Fruit fly (Drosophila melanogaster) whole organism, embryonic: ENCODE results near the gene Hand.
A peak's percentile ranks its signal among the peaks of the same experiment; 100 is the strongest.

ENCODE experiments used
- Awh ChIP-seq: fragments of 200-800 bp; sonication (Bioruptor generic); IDR thresholded peaks from 2 replicates; pipeline ENCODE4, ENCODE4 v1.3.6; 2022; ENCODE audit warnings: missing biosample characterization, missing genetic modification characterization
- Bteb2 ChIP-seq: fragments of 200-800 bp; sonication (Bioruptor generic); optimal IDR thresholded peaks from 2 replicates; lab custom pipeline; 2016; ENCODE audit warnings: missing biosample characterization, missing genetic modification characterization
- CG10209 ChIP-seq: fragments of 200-800 bp; sonication (Bioruptor generic); optimal IDR thresholded peaks from 3 replicates; lab custom pipeline; 2017; ENCODE audit warnings: missing biosample characterization, mild to moderate bottlenecking, missing genetic modification characterization, missing genetic modification reagents
- CG10366 ChIP-seq: fragments of 200-800 bp; sonication (Bioruptor generic); IDR thresholded peaks from 2 replicates; pipeline ENCODE4 v1.3.6; 2022; ENCODE audit warnings: missing biosample characterization, missing genetic modification characterization
- CG12744 ChIP-seq: fragments of 200-800 bp; sonication (Bioruptor generic); optimal IDR thresholded peaks from 2 replicates; lab custom pipeline; 2016; ENCODE audit warnings: missing biosample characterization, missing genetic modification characterization
- CG13624 ChIP-seq: fragments of 200-800 bp; sonication (Bioruptor generic); optimal IDR thresholded peaks from 2 replicates; lab custom pipeline; 2016; ENCODE audit warnings: missing biosample characterization, missing genetic modification characterization
- CG14441 ChIP-seq: fragments of 200-800 bp; sonication (Bioruptor generic); IDR thresholded peaks from 2 replicates; pipeline ENCODE4 v1.3.6; 2022; ENCODE audit warnings: missing biosample characterization, missing genetic modification characterization
- CG15269 ChIP-seq: fragments of 200-800 bp; sonication (Bioruptor generic); optimal IDR thresholded peaks from 2 replicates; lab custom pipeline; 2018; ENCODE audit warnings: missing biosample characterization, mild to moderate bottlenecking, missing genetic modification characterization, moderate library complexity
- CG15479 ChIP-seq: fragments of 200-800 bp; sonication (Bioruptor generic); optimal IDR thresholded peaks from 3 replicates; lab custom pipeline; 2019; ENCODE audit warnings: missing biosample characterization, mild to moderate bottlenecking, missing genetic modification characterization, moderate library complexity
- CG1602 ChIP-seq: fragments of 200-800 bp; sonication (Bioruptor generic); optimal IDR thresholded peaks from 3 replicates; lab custom pipeline; 2016; ENCODE audit warnings: missing biosample characterization, missing genetic modification characterization
- CG1647 ChIP-seq: fragments of 200-800 bp; sonication (Bioruptor generic); optimal IDR thresholded peaks from 3 replicates; lab custom pipeline; 2016; ENCODE audit warnings: missing biosample characterization, missing genetic modification characterization
- CG17328 ChIP-seq: fragments of 200-800 bp; sonication (Bioruptor generic); IDR thresholded peaks from 2 replicates; pipeline ENCODE4 v1.3.6; 2022; ENCODE audit warnings: missing biosample characterization, missing genetic modification characterization
- CG30020 ChIP-seq: fragments of 200-800 bp; optimal IDR thresholded peaks from 2 replicates; lab custom pipeline; 2019; ENCODE audit warnings: missing biosample characterization, mild to moderate bottlenecking, missing genetic modification characterization, moderate library complexity
- CG30431 ChIP-seq: fragments of 200-800 bp; sonication (Bioruptor generic); optimal IDR thresholded peaks from 2 replicates; lab custom pipeline; 2017; ENCODE audit warnings: missing biosample characterization, missing genetic modification characterization
- CG31365 ChIP-seq: fragments of 200-800 bp; sonication (Bioruptor generic); optimal IDR thresholded peaks from 2 replicates; lab custom pipeline; 2018; ENCODE audit warnings: missing biosample characterization, mild to moderate bottlenecking, missing genetic modification characterization
- CG33213 ChIP-seq: fragments of 200-800 bp; sonication (Bioruptor generic); optimal IDR thresholded peaks from 3 replicates; lab custom pipeline; 2016; ENCODE audit warnings: missing biosample characterization, missing genetic modification characterization
- CG4617 ChIP-seq: fragments of 200-800 bp; sonication (Bioruptor generic); optimal IDR thresholded peaks from 3 replicates; lab custom pipeline; 2016; ENCODE audit warnings: missing biosample characterization, missing genetic modification characterization, borderline replicate concordance
- CG6683 ChIP-seq: fragments of 200-800 bp; sonication (Bioruptor generic); optimal IDR thresholded peaks from 2 replicates; lab custom pipeline; 2017; ENCODE audit warnings: missing biosample characterization, mild to moderate bottlenecking, missing genetic modification characterization, missing genetic modification reagents
- CG8281 ChIP-seq: fragments of 200-800 bp; sonication (Bioruptor generic); optimal IDR thresholded peaks from 2 replicates; lab custom pipeline; 2018; ENCODE audit warnings: missing biosample characterization, mild to moderate bottlenecking, missing genetic modification characterization, moderate library complexity
- CG8924 ChIP-seq: fragments of 200-800 bp; optimal IDR thresholded peaks from 3 replicates; lab custom pipeline; 2019; ENCODE audit warnings: missing biosample characterization, mild to moderate bottlenecking, missing genetic modification characterization, moderate library complexity
- CG8944 ChIP-seq: fragments of 200-800 bp; sonication (Bioruptor generic); optimal IDR thresholded peaks from 3 replicates; lab custom pipeline; 2016; ENCODE audit warnings: missing biosample characterization, missing genetic modification characterization
- Chrac-16 ChIP-seq: fragments of 200-800 bp; sonication (Bioruptor generic); optimal IDR thresholded peaks from 3 replicates; lab custom pipeline; 2016; ENCODE audit warnings: missing biosample characterization, missing genetic modification characterization
- D19A ChIP-seq: fragments of 200-800 bp; optimal IDR thresholded peaks from 3 replicates; lab custom pipeline; 2019; ENCODE audit warnings: missing biosample characterization, mild to moderate bottlenecking, missing genetic modification characterization, moderate library complexity
- Dp ChIP-seq: fragments of 200-800 bp; sonication (Bioruptor generic); optimal IDR thresholded peaks from 2 replicates; lab custom pipeline; 2018; ENCODE audit warnings: missing biosample characterization, mild to moderate bottlenecking, missing genetic modification characterization, moderate library complexity
- Hr3 ChIP-seq: fragments of 200-800 bp; sonication (Bioruptor generic); optimal IDR thresholded peaks from 3 replicates; lab custom pipeline; 2016; ENCODE audit warnings: missing biosample characterization, missing genetic modification characterization
- Kr ChIP-seq: fragments of 200-800 bp; sonication (Bioruptor generic); optimal IDR thresholded peaks from 2 replicates; lab custom pipeline; 2017; ENCODE audit warnings: missing biosample characterization, mild to moderate bottlenecking, missing genetic modification characterization
- Myb ChIP-seq: fragments of 200-800 bp; sonication (Bioruptor generic); optimal IDR thresholded peaks from 2 replicates; lab custom pipeline; 2016; ENCODE audit warnings: missing biosample characterization, missing genetic modification characterization
- Stat92E ChIP-seq, 3 experiments: fragments of >200 bp in 2 of 3; fragments of 200-800 bp in 1 of 3; sonication (Bioruptor generic) in 1 of 3; optimal IDR thresholded peaks; 2 replicates each; lab custom pipeline; 2017 to 2019; ENCODE audit warnings: missing biosample characterization in 3 of 3, missing genetic modification characterization in 3 of 3, mild to moderate bottlenecking in 1 of 3, moderate library complexity in 1 of 3
- ac ChIP-seq: fragments of 200-800 bp; sonication (Bioruptor generic); optimal IDR thresholded peaks from 3 replicates; lab custom pipeline; 2017; ENCODE audit warnings: missing biosample characterization, mild to moderate bottlenecking, missing genetic modification characterization
- ato ChIP-seq: fragments of 200-800 bp; sonication (Bioruptor generic); IDR thresholded peaks from 2 replicates; pipeline ENCODE4 v1.3.6; 2022; ENCODE audit warnings: missing biosample characterization, missing genetic modification characterization; ENCODE audit not compliant: partially characterized antibody
- bowl ChIP-seq: fragments of 200-800 bp; sonication (Bioruptor generic); IDR thresholded peaks from 2 replicates; pipeline ENCODE4 v1.3.6; 2022; ENCODE audit warnings: missing biosample characterization, missing genetic modification characterization
- chm ChIP-seq: fragments of 200-800 bp; sonication (Bioruptor generic); IDR thresholded peaks from 2 replicates; pipeline ENCODE4 v1.3.6; 2022; ENCODE audit warnings: missing biosample characterization, missing genetic modification characterization
- crc ChIP-seq: fragments of 200-800 bp; sonication (Bioruptor generic); optimal IDR thresholded peaks from 2 replicates; lab custom pipeline; 2016; ENCODE audit warnings: missing biosample characterization, missing genetic modification characterization
- croc ChIP-seq: fragments of 200-800 bp; sonication (Bioruptor generic); conservative IDR thresholded peaks from 3 replicates; pipeline ENCODE4 v1.3.6; 2022; ENCODE audit warnings: missing biosample characterization, missing genetic modification characterization
- dysf ChIP-seq: fragments of 200-800 bp; sonication (Bioruptor generic); IDR thresholded peaks from 3 replicates; pipeline ENCODE4 v1.3.6; 2022; ENCODE audit warnings: missing biosample characterization, missing genetic modification characterization
- emc ChIP-seq: fragments of 200-800 bp; sonication (Bioruptor generic); optimal IDR thresholded peaks from 2 replicates; lab custom pipeline; 2016; ENCODE audit warnings: missing biosample characterization, missing genetic modification characterization
- fd64A ChIP-seq: fragments of 200-800 bp; sonication (Bioruptor generic); optimal IDR thresholded peaks from 3 replicates; lab custom pipeline; 2018; ENCODE audit warnings: missing biosample characterization, mild to moderate bottlenecking, missing genetic modification characterization
- gsb ChIP-seq: fragments of 200-800 bp; sonication (Bioruptor generic); IDR thresholded peaks from 2 replicates; pipeline ENCODE4 v1.3.6; 2022; ENCODE audit warnings: missing biosample characterization, missing genetic modification characterization
- insv ChIP-seq, 2 experiments: fragments of 200-800 bp; sonication (Bioruptor generic); optimal IDR thresholded peaks; 3 replicates each; lab custom pipeline; 2016 to 2018; ENCODE audit warnings: missing biosample characterization in 2 of 2, missing genetic modification characterization in 2 of 2
- kni ChIP-seq: fragments of 200-800 bp; sonication (Bioruptor generic); optimal IDR thresholded peaks from 3 replicates; lab custom pipeline; 2017; ENCODE audit warnings: mild to moderate bottlenecking, missing biosample characterization, missing genetic modification reagents, missing genetic modification characterization
- luna ChIP-seq: fragments of 200-800 bp; sonication (Bioruptor generic); optimal IDR thresholded peaks from 2 replicates; lab custom pipeline; 2016; ENCODE audit warnings: missing biosample characterization, missing genetic modification characterization
- maf-S ChIP-seq: fragments of 200-800 bp; sonication (Bioruptor generic); optimal IDR thresholded peaks from 2 replicates; lab custom pipeline; 2016; ENCODE audit warnings: missing biosample characterization, missing genetic modification characterization
- odd ChIP-seq: fragments of 200-800 bp; sonication (Bioruptor generic); optimal IDR thresholded peaks from 2 replicates; lab custom pipeline; 2017; ENCODE audit warnings: missing biosample characterization, mild to moderate bottlenecking, missing genetic modification characterization
- pfk ChIP-seq: fragments of 200-800 bp; sonication (Bioruptor generic); optimal IDR thresholded peaks from 2 replicates; lab custom pipeline; 2018; ENCODE audit warnings: missing biosample characterization, mild to moderate bottlenecking, missing genetic modification characterization, moderate library complexity
- ranshi ChIP-seq: fragments of 200-800 bp; sonication (Bioruptor generic); IDR thresholded peaks from 2 replicates; pipeline ENCODE4 v1.3.6; 2022; ENCODE audit warnings: missing biosample characterization, missing genetic modification characterization
- sens ChIP-seq: fragments of 200-800 bp; sonication (Bioruptor generic); peaks from one replicate; lab custom pipeline; 2016; ENCODE audit warnings: missing biosample characterization, missing genetic modification characterization
- sqz ChIP-seq: fragments of 200-800 bp; sonication (Bioruptor generic); optimal IDR thresholded peaks from 3 replicates; lab custom pipeline; 2018; ENCODE audit warnings: missing biosample characterization, mild to moderate bottlenecking, missing genetic modification characterization
- stc ChIP-seq: fragments of 200-800 bp; sonication (Bioruptor generic); IDR thresholded peaks from 2 replicates; pipeline ENCODE4 v1.3.6; 2022; ENCODE audit warnings: missing biosample characterization, missing genetic modification characterization
- tio ChIP-seq: fragments of 200-800 bp; sonication (Bioruptor generic); optimal IDR thresholded peaks from 2 replicates; lab custom pipeline; 2017; ENCODE audit warnings: missing biosample characterization, missing genetic modification characterization, inconsistent platforms
- zen ChIP-seq: fragments of 200-800 bp; sonication (Bioruptor generic); optimal IDR thresholded peaks from 3 replicates; lab custom pipeline; 2018; ENCODE audit warnings: missing biosample characterization, mild to moderate bottlenecking, missing genetic modification characterization, moderate library complexity
- zen2 ChIP-seq: fragments of 200-800 bp; sonication (Bioruptor generic); IDR thresholded peaks from 3 replicates; pipeline ENCODE4 v1.3.6; 2022; ENCODE audit warnings: missing biosample characterization, missing genetic modification characterization; ENCODE audit not compliant: partially characterized antibody

Hand gene

dm6 chr2L:10339212-10339721, 44.1 kb upstream of the Hand start, which contains the start of gene SamDC (continued):
- TF ChIP-seq CG12744 (GFP tag; lab: Kevin White, UChicago), result no peak
- TF ChIP-seq chm (GFP tag; lab: Robert Waterston, UW), result no peak; the same call in 1 of the 2 replicates
- TF ChIP-seq CG1602 (GFP tag; lab: Kevin White, UChicago), result peak; percentile 39
- no peak for TF ChIP-seq CG6683 (GFP tag; lab: Kevin White, UChicago)
- TF ChIP-seq Dp (GFP tag; lab: Kevin White, UChicago), result peak; percentile 17
- TF ChIP-seq zen2, result no peak; the same call in 2 of the 3 replicates
- TF ChIP-seq ato (GFP tag; lab: Robert Waterston, UW), result peak; percentile 79
- TF ChIP-seq Awh (GFP tag; lab: Robert Waterston, UW), result no peak
- TF ChIP-seq crc, result no peak
- no peak for TF ChIP-seq CG30431 (GFP tag; lab: Kevin White, UChicago)
- peak; percentile 97 for TF ChIP-seq CG30020
- TF ChIP-seq maf-S, result no peak
- TF ChIP-seq CG15479, result no peak
- peak in 1 of 2 experiments; percentile 31 for TF ChIP-seq insv (GFP tag; optimal IDR thresholded peaks at IDR 0.05; lab: Kevin White, UChicago)
- peak; percentile 5 for TF ChIP-seq Myb
- TF ChIP-seq croc, result no peak
- TF ChIP-seq CG15269, result peak; percentile 72
- TF ChIP-seq sqz (GFP tag; lab: Kevin White, UChicago), result no peak
- peak; percentile 61 for TF ChIP-seq pfk (GFP tag; lab: Kevin White, UChicago)
- TF ChIP-seq stc (GFP tag; lab: Robert Waterston, UW), result peak; percentile 64; the same call in 1 of the 2 replicates
- TF ChIP-seq emc (GFP tag; lab: Kevin White, UChicago), result no peak
- peak; percentile 5; the same call in 1 of the 2 replicates for TF ChIP-seq CG14441 (GFP tag; lab: Robert Waterston, UW)
- no peak for TF ChIP-seq CG1647 (GFP tag; lab: Kevin White, UChicago)
- no peak for TF ChIP-seq ac (GFP tag; lab: Kevin White, UChicago)
- TF ChIP-seq CG10209, result peak; percentile 36
- TF ChIP-seq CG10366, result no peak; the same call in 1 of the 2 replicates
- TF ChIP-seq D19A, result peak; percentile 55
- no peak for TF ChIP-seq bowl (GFP tag; lab: Robert Waterston, UW)
- no peak for TF ChIP-seq fd64A (GFP tag; lab: Kevin White, UChicago)
- peak; percentile 84 for TF ChIP-seq sens (GFP tag; lab: Kevin White, UChicago)
- TF ChIP-seq kni (GFP tag; lab: Kevin White, UChicago), result no peak
- peak; percentile 17 for TF ChIP-seq CG8944
- TF ChIP-seq Chrac-16 (GFP tag; lab: Kevin White, UChicago), result no peak
- TF ChIP-seq Bteb2 (GFP tag; lab: Kevin White, UChicago), result no peak
- TF ChIP-seq Kr (GFP tag; lab: Kevin White, UChicago), result no peak
- TF ChIP-seq CG17328 (GFP tag; lab: Robert Waterston, UW), result peak; percentile 24; the same call in 1 of the 2 replicates
- TF ChIP-seq ranshi (GFP tag; lab: Robert Waterston, UW), result no peak
- peak in 2 of 3 experiments; percentile 12 to 85 for TF ChIP-seq Stat92E (GFP tag; optimal IDR thresholded peaks at IDR 0.05; lab: Kevin White, UChicago)
- TF ChIP-seq CG31365 (tag; lab: Kevin White, UChicago), result no peak
- peak; percentile 42 for TF ChIP-seq CG4617 (GFP tag; lab: Kevin White, UChicago)
- TF ChIP-seq dysf (GFP tag; lab: Robert Waterston, UW), result peak; percentile 59; the same call in 1 of the 3 replicates
- peak; percentile 58 for TF ChIP-seq zen (tag; lab: Kevin White, UChicago)
- TF ChIP-seq Hr3, result peak; percentile 37
- TF ChIP-seq tio (GFP tag; lab: Kevin White, UChicago), result no peak
- TF ChIP-seq luna (GFP tag; lab: Kevin White, UChicago), result no peak
- peak; percentile 63 for TF ChIP-seq CG8924
- no peak for TF ChIP-seq CG8281 (tag; lab: Kevin White, UChicago)
- TF ChIP-seq odd (GFP tag; lab: Kevin White, UChicago), result no peak
- peak; percentile 34 for TF ChIP-seq CG33213 (GFP tag; lab: Kevin White, UChicago)
- peak; percentile 7 for TF ChIP-seq CG13624
- no peak for TF ChIP-seq gsb (GFP tag; lab: Robert Waterston, UW)
